Fruit fly (Drosophila melanogaster): Measurements from ENCODE around the gene CG2218.

Gene CG2218

DNA sequence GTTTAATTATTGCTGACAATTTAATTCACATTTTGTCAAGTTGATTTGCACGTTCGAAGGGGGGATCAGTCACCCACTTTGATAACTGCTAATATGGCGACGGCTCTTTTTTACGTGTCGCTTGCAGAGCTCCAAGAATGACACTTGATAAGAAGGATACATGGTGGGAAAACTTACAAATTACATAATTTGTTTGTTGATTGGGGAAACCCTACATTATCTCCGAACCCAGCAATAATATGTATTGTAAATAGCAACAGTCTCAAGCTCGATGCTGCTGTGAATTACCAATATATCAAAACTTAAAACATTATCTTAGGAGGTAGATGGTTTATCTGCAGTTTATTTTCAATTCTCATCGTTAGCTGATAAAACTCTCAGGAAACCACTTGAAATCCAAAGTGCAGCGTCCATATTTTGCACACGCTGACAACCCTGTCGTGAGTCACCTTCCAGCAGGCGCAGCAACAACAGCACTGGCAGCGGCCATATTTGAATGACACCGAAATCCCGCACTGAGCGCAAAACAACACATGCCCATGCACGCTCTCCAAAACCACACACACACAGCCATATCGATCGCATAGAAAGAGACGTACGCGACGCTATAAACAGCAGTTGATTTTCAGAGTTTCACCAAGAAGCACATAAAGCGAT lies 39.7 kb downstream of the CG2218 start (continued):
- TF ChIP-seq p53 (GFP tag; optimal IDR thresholded peaks at IDR 0.05) (peak; percentile 93), pum (GFP tag; optimal IDR thresholded peaks at IDR 0.05) (peak; percentile 97), Hey (tag; optimal IDR thresholded peaks at IDR 0.05) (peak; percentile 81), CG10654 (GFP tag; optimal IDR thresholded peaks at IDR 0.05) (peak; percentile 95), gsb (GFP tag; IDR thresholded peaks at IDR 0.05) (peak; percentile 72), pnt (GFP tag; optimal IDR thresholded peaks at IDR 0.05) (peak; percentile 98), PHDP (tag; optimal IDR thresholded peaks at IDR 0.05) (peak; percentile 91), Bgb (GFP tag; IDR thresholded peaks at IDR 0.05; ENCODE audit: partially characterized antibody) (peak; percentile 34; the same call in 1 of the 2 replicates), CG18011 (GFP tag; optimal IDR thresholded peaks at IDR 0.05) (peak; percentile 88), jumu (GFP tag; optimal IDR thresholded peaks at IDR 0.05) (peak; percentile 97), nerfin-2 (GFP tag; IDR thresholded peaks at IDR 0.05; ENCODE audit: partially characterized antibody) (no peak), CG13296 (GFP tag; optimal IDR thresholded peaks at IDR 0.05) (peak; percentile 91), BEAF-32 (GFP tag; optimal IDR thresholded peaks at IDR 0.05) (peak; percentile 36), Myb (GFP tag; optimal IDR thresholded peaks at IDR 0.05) (peak; percentile 90), CG34422 (GFP tag; IDR thresholded peaks at IDR 0.05) (peak; percentile 93), z (GFP tag; IDR thresholded peaks at IDR 0.05) (0 out of 3 replicates have a peak, but pooled peaks have one; percentile 39), mld (GFP tag; IDR thresholded peaks at IDR 0.05; ENCODE audit: partially characterized antibody) (no peak), crc (GFP tag; optimal IDR thresholded peaks at IDR 0.05) (peak; percentile 96), CG7556 (GFP tag; optimal IDR thresholded peaks at IDR 0.05) (peak; percentile 99), row (GFP tag; IDR thresholded peaks at IDR 0.05) (peak; percentile 93), CG30020 (tag; optimal IDR thresholded peaks at IDR 0.05) (peak; percentile 82), Lim3 (GFP tag; IDR thresholded peaks at IDR 0.05) (peak; percentile 76), CG16813 (GFP tag; IDR thresholded peaks at IDR 0.05; ENCODE audit: partially characterized antibody) (0 out of 3 replicates have a peak, but pooled peaks have one; percentile 13), CG6683 (GFP tag; optimal IDR thresholded peaks at IDR 0.05) (peak; percentile 88), ara (GFP tag; IDR thresholded peaks at IDR 0.05) (peak; percentile 81), CG3726 (GFP tag; IDR thresholded peaks at IDR 0.05) (peak; percentile 83), bigmax (GFP tag; optimal IDR thresholded peaks at IDR 0.05) (peak; percentile 37), fd3F (GFP tag; optimal IDR thresholded peaks at IDR 0.05) (peak; percentile 92), Rx (GFP tag; IDR thresholded peaks at IDR 0.05) (peak; percentile 83), CG4404 (GFP tag; IDR thresholded peaks at IDR 0.05) (peak; percentile 93), CG9876 (GFP tag; optimal IDR thresholded peaks at IDR 0.05) (peak; percentile 95), vnd (GFP tag; IDR thresholded peaks at IDR 0.05; ENCODE audit: partially characterized antibody) (no peak), CG17186 (GFP tag; optimal IDR thresholded peaks at IDR 0.05) (peak; percentile 88), vfl (GFP tag; optimal IDR thresholded peaks at IDR 0.05) (peak; percentile 91), aop (GFP tag; IDR thresholded peaks at IDR 0.05) (peak; percentile 51; the same call in 1 of the 2 replicates), hkb (optimal IDR thresholded peaks at IDR 0.05) (no peak), hkb (GFP tag; IDR thresholded peaks at IDR 0.05) (peak; percentile 88), CG43689 (GFP tag; IDR thresholded peaks at IDR 0.05) (peak; percentile 34; the same call in 1 of the 2 replicates), Fer2 (tag; optimal IDR thresholded peaks at IDR 0.05) (peak; percentile 90), Atf3 (GFP tag; optimal IDR thresholded peaks at IDR 0.05) (peak; percentile 97), CG1233 (GFP tag; optimal IDR thresholded peaks at IDR 0.05) (peak; percentile 97), repo (GFP tag; optimal IDR thresholded peaks at IDR 0.05) (peak; percentile 95), CG32767 (GFP tag; IDR thresholded peaks at IDR 0.05) (no peak; the same call in none of the 2 replicates), dati (GFP tag; IDR thresholded peaks at IDR 0.05) (peak; percentile 81; the same call in 1 of the 2 replicates), zfh2 (GFP tag; optimal IDR thresholded peaks at IDR 0.05) (peak; percentile 96), tll (GFP tag; optimal IDR thresholded peaks at IDR 0.05) (peak; percentile 59 to 74), Optix (GFP tag; IDR thresholded peaks at IDR 0.05) (peak; percentile 89), tup (GFP tag; optimal IDR thresholded peaks at IDR 0.05) (peak; percentile 89), Dip3 (GFP tag; optimal IDR thresholded peaks at IDR 0.05) (peak; percentile 95)
